Fruit fly (Drosophila melanogaster): ENCODE measurements around the gene CG12541.

CG12541 gene

dm6 chrX:6985980-6986827, 79.6 kb downstream of the CG12541 start, which contains the start of gene bou (continued):
- TF ChIP-seq CG17568 (GFP tag; optimal IDR thresholded peaks at IDR 0.05) (no peak), E2f1 (GFP tag; IDR thresholded peaks at IDR 0.05) (no peak), CG31441 (GFP tag; IDR thresholded peaks at IDR 0.05) (no peak), sens (GFP tag) (peak; percentile 74), CG13123 (GFP tag; optimal IDR thresholded peaks at IDR 0.05) (no peak), jigr1 (GFP tag; IDR thresholded peaks at IDR 0.05) (no peak), ERR (GFP tag; optimal IDR thresholded peaks at IDR 0.05) (peak; percentile 14), Max (GFP tag; optimal IDR thresholded peaks at IDR 0.05) (no peak), Dref (GFP tag; IDR thresholded peaks at IDR 0.05) (no peak), sens-2 (GFP tag; IDR thresholded peaks at IDR 0.05) (no peak), gcm (GFP tag; optimal IDR thresholded peaks at IDR 0.05) (no peak), peb (GFP tag; IDR thresholded peaks at IDR 0.05) (no peak), Eip74EF (GFP tag; optimal IDR thresholded peaks at IDR 0.05) (no peak), bab2 (GFP tag; optimal IDR thresholded peaks at IDR 0.05) (no peak), CHES-1-like (GFP tag; optimal IDR thresholded peaks at IDR 0.05) (no peak), CG12219 (GFP tag; optimal IDR thresholded peaks at IDR 0.05) (no peak), CG9797 (GFP tag; optimal IDR thresholded peaks at IDR 0.05) (no peak)

- TF ChIP-seq B-H2 (GFP tag; optimal IDR thresholded peaks at IDR 0.05) (no peak), CG9609 (GFP tag; optimal IDR thresholded peaks at IDR 0.05) (peak; percentile 54), lab (GFP tag; optimal IDR thresholded peaks at IDR 0.05) (peak; percentile 64), CG13287 (GFP tag; IDR thresholded peaks at IDR 0.05; ENCODE audit: partially characterized antibody) (peak; percentile 10; the same call in 1 of the 2 replicates), CG14014 (GFP tag; IDR thresholded peaks at IDR 0.05) (peak; percentile 53), CG3065 (GFP tag; optimal IDR thresholded peaks at IDR 0.05) (peak; percentile 37), CG18764 (GFP tag; optimal IDR thresholded peaks at IDR 0.05) (peak; percentile 44), CG17568 (GFP tag; optimal IDR thresholded peaks at IDR 0.05) (peak; percentile 67), zf30C (GFP tag; optimal IDR thresholded peaks at IDR 0.05) (no peak), Stat92E (GFP tag; optimal IDR thresholded peaks at IDR 0.05) (peak in 1 of 3 experiments; percentile 76), HHEX (GFP tag; optimal IDR thresholded peaks at IDR 0.05) (peak; percentile 40), lbe (GFP tag; optimal IDR thresholded peaks at IDR 0.05) (peak; percentile 92), CG1647 (GFP tag; optimal IDR thresholded peaks at IDR 0.05) (no peak), gce (GFP tag; IDR thresholded peaks at IDR 0.05) (peak; percentile 73), Aef1 (GFP tag; IDR thresholded peaks at IDR 0.05) (peak; percentile 24; the same call in 1 of the 3 replicates), hth (optimal IDR thresholded peaks at IDR 0.05) (no peak), CG7987 (GFP tag; optimal IDR thresholded peaks at IDR 0.05) (no peak), CG4404 (GFP tag; IDR thresholded peaks at IDR 0.05) (peak; percentile 70), Sry-β (GFP tag; optimal IDR thresholded peaks at IDR 0.05) (no peak), CG14860 (GFP tag; IDR thresholded peaks at IDR 0.05; ENCODE audit: partially characterized antibody) (peak; percentile 51; the same call in 1 of the 3 replicates), Antp (GFP tag; optimal IDR thresholded peaks at IDR 0.05) (peak; percentile 68), tgo (GFP tag; IDR thresholded peaks at IDR 0.05) (peak; percentile 71), sd (tag; optimal IDR thresholded peaks at IDR 0.05) (peak; percentile 63), zen (tag; optimal IDR thresholded peaks at IDR 0.05) (peak; percentile 41), Vsx1 (GFP tag; optimal IDR thresholded peaks at IDR 0.05) (peak; percentile 66), otp (GFP tag; IDR thresholded peaks at IDR 0.05) (peak; percentile 85), emc (GFP tag; optimal IDR thresholded peaks at IDR 0.05) (no peak), cg (GFP tag; optimal IDR thresholded peaks at IDR 0.05) (peak; percentile 50), sqz (GFP tag; optimal IDR thresholded peaks at IDR 0.05) (peak; percentile 73), Rx (GFP tag; IDR thresholded peaks at IDR 0.05) (peak; percentile 39; the same call in 1 of the 2 replicates), PHDP (tag; optimal IDR thresholded peaks at IDR 0.05) (peak; percentile 76)
These were observed 80.5 kb downstream of the CG12541 start for dm6 chrX:6985182-6985851.

All from whole organism, embryonic.